Fruit fly (Drosophila melanogaster): ENCODE data around the gene AlaRS.
A peak's percentile ranks its signal among the peaks of the same experiment; 100 is the strongest.

- no peak for TF ChIP-seq CG12605 (GFP tag; IDR thresholded peaks at IDR 0.05)
- no peak for TF ChIP-seq CG34367 (tag; optimal IDR thresholded peaks at IDR 0.05)
- TF ChIP-seq CG8301 (tag; optimal IDR thresholded peaks at IDR 0.05) = no peak
- no peak for TF ChIP-seq Pif1B (GFP tag; optimal IDR thresholded peaks at IDR 0.05)
- TF ChIP-seq CG9948 (tag; optimal IDR thresholded peaks at IDR 0.05) = no peak
- peak; percentile 78 for TF ChIP-seq EcR (GFP tag; optimal IDR thresholded peaks at IDR 0.05)
- TF ChIP-seq CG14655 (GFP tag; optimal IDR thresholded peaks at IDR 0.05) = no peak
- no peak for TF ChIP-seq CG10348 (GFP tag; IDR thresholded peaks at IDR 0.05)
These were observed 42.5 kb upstream of the AlaRS start for dm6 chr2L:8424090-8424470.

Measured in whole organism, pupa.